Worm (Caenorhabditis elegans) whole organism, young adult: ENCODE measurements around the gene acs-14.
A peak's percentile ranks its signal among the peaks of the same experiment; 100 is the strongest.

ENCODE experiments used
- C17E4.6 ChIP-seq: fragments of 200-800 bp; sonication (Bioruptor generic); IDR thresholded peaks from 2 replicates; pipeline ENCODE4 v1.3.6; 2022; ENCODE audit warnings: missing genetic modification reagents, missing genetic modification characterization, missing compliant biosample characterization
- T26A5.8 ChIP-seq: sonication (generic microtip); optimal IDR thresholded peaks from 2 replicates; lab custom pipeline; 2016; ENCODE audit warnings: missing genetic modification characterization, missing compliant biosample characterization
- Y53F4B.3 ChIP-seq: fragments of 200-800 bp; sonication (Bioruptor generic); IDR thresholded peaks from 2 replicates; pipeline ENCODE4 v1.3.6; 2022; ENCODE audit warnings: missing genetic modification reagents, missing genetic modification characterization, missing compliant biosample characterization
- ZK185.1 ChIP-seq: sonication (generic microtip); optimal IDR thresholded peaks from 2 replicates; lab custom pipeline; 2016; ENCODE audit warnings: mild to moderate bottlenecking, missing genetic modification characterization, missing compliant biosample characterization; ENCODE audit not compliant: poor library complexity, severe bottlenecking
- aptf-3 ChIP-seq: fragments of 200-800 bp; sonication (Bioruptor generic); IDR thresholded peaks from 2 replicates; pipeline ENCODE4 v1.3.6; 2022; ENCODE audit warnings: missing genetic modification characterization, missing compliant biosample characterization
- attf-5 ChIP-seq: fragments of 200-800 bp; sonication (Bioruptor generic); optimal IDR thresholded peaks from 2 replicates; lab custom pipeline; 2018; ENCODE audit warnings: mild to moderate bottlenecking, missing genetic modification characterization, missing compliant biosample characterization
- cebp-1 ChIP-seq, 2 experiments: fragments of 200-800 bp in 1 of 2; sonication (Bioruptor generic) in 1 of 2; sonication (generic microtip) in 1 of 2; IDR thresholded peaks in 1 of 2; optimal IDR thresholded peaks in 1 of 2; 2 replicates each; pipeline versions ENCODE4 v1.3.6 to Lab custom; 2017 to 2022; ENCODE audit warnings: missing compliant biosample characterization in 2 of 2, missing genetic modification characterization in 2 of 2, mild to moderate bottlenecking in 1 of 2, missing genetic modification reagents in 1 of 2, moderate library complexity in 1 of 2
- ceh-100 ChIP-seq: fragments of 200-800 bp; sonication (Bioruptor generic); IDR thresholded peaks from 2 replicates; pipeline ENCODE4 v1.3.6; 2022; ENCODE audit warnings: missing genetic modification reagents, missing genetic modification characterization, missing compliant biosample characterization
- ceh-58 ChIP-seq: fragments of 200-800 bp; sonication (Bioruptor generic); IDR thresholded peaks from 2 replicates; pipeline ENCODE4 v1.3.6; 2022; ENCODE audit warnings: missing genetic modification characterization, missing compliant biosample characterization
- dox-1 ChIP-seq: fragments of 200-800 bp; sonication (Bioruptor generic); IDR thresholded peaks from 2 replicates; pipeline ENCODE4 v1.3.6; 2022; ENCODE audit warnings: missing genetic modification reagents, missing genetic modification characterization, missing compliant biosample characterization
- efl-1 ChIP-seq: fragments of 150-350 bp; optimal IDR thresholded peaks from 2 replicates; lab custom pipeline; 2014; ENCODE audit warnings: missing biosample characterization, missing genetic modification reagents, missing genetic modification characterization
- hmg-1.2 ChIP-seq: fragments of 200-800 bp; sonication (Bioruptor generic); IDR thresholded peaks from 2 replicates; pipeline ENCODE4 v1.3.6; 2022; ENCODE audit warnings: missing genetic modification reagents, missing genetic modification characterization, missing compliant biosample characterization
- hmg-20 ChIP-seq: fragments of 200-800 bp; sonication (Bioruptor generic); IDR thresholded peaks from 2 replicates; pipeline ENCODE4 v1.3.6; 2022; ENCODE audit warnings: missing genetic modification reagents, missing genetic modification characterization, missing compliant biosample characterization
- hsf-1 ChIP-seq: fragments of 200-800 bp; sonication (Bioruptor generic); IDR thresholded peaks from 2 replicates; pipeline ENCODE4 v1.3.6; 2022; ENCODE audit warnings: missing genetic modification reagents, missing genetic modification characterization, missing compliant biosample characterization
- let-526 ChIP-seq: fragments of 200-800 bp; sonication (Bioruptor generic); IDR thresholded peaks from 2 replicates; pipeline ENCODE4 v1.3.6; 2022; ENCODE audit warnings: missing genetic modification reagents, missing genetic modification characterization, missing compliant biosample characterization
- let-607 ChIP-seq, 2 experiments: fragments of 200-800 bp in 1 of 2; sonication (Bioruptor generic) in 1 of 2; sonication (generic microtip) in 1 of 2; optimal IDR thresholded peaks; 2 replicates each; lab custom pipeline; 2016 to 2018; ENCODE audit warnings: mild to moderate bottlenecking in 2 of 2, missing compliant biosample characterization in 2 of 2, missing genetic modification characterization in 2 of 2, moderate library complexity in 2 of 2, missing genotype in 1 of 2
- lin-35 ChIP-seq, 3 experiments: fragments of 150-350 bp in 2 of 3; sonication (generic microtip) in 1 of 3; optimal IDR thresholded peaks; 2 replicates each; lab custom pipeline; 2014 to 2018; ENCODE audit warnings: missing biosample characterization in 3 of 3, missing genetic modification characterization in 3 of 3, missing genetic modification reagents in 3 of 3
- lin-40 ChIP-seq: sonication (generic microtip); optimal IDR thresholded peaks from 2 replicates; lab custom pipeline; 2016; ENCODE audit warnings: missing genetic modification characterization, mild to moderate bottlenecking, missing compliant biosample characterization, missing genotype, missing genetic modification reagents
- lin-54 ChIP-seq: fragments of 200-800 bp; sonication (Bioruptor generic); optimal IDR thresholded peaks from 2 replicates; lab custom pipeline; 2018; ENCODE audit warnings: mild to moderate bottlenecking, missing genetic modification characterization, missing compliant biosample characterization
- lsl-1 ChIP-seq: fragments of 200-800 bp; sonication (Bioruptor generic); optimal IDR thresholded peaks from 2 replicates; lab custom pipeline; 2018; ENCODE audit warnings: mild to moderate bottlenecking, missing genetic modification characterization, moderate library complexity, missing compliant biosample characterization
- madf-6 ChIP-seq: fragments of 200-800 bp; sonication (Bioruptor generic); IDR thresholded peaks from 2 replicates; pipeline ENCODE4 v1.3.6; 2022; ENCODE audit warnings: missing genetic modification reagents, missing genetic modification characterization, missing compliant biosample characterization
- mcd-1 ChIP-seq: fragments of 200-800 bp; sonication (Bioruptor generic); IDR thresholded peaks from 2 replicates; pipeline ENCODE4 v1.3.6; 2022; ENCODE audit warnings: missing genetic modification reagents, missing genetic modification characterization, missing compliant biosample characterization
- mel-28 ChIP-seq: sonication (generic microtip); optimal IDR thresholded peaks from 2 replicates; lab custom pipeline; 2016; ENCODE audit warnings: borderline replicate concordance, mild to moderate bottlenecking, missing genetic modification characterization, missing compliant biosample characterization
- nhr-80 ChIP-seq: sonication (generic microtip); optimal IDR thresholded peaks from 2 replicates; lab custom pipeline; 2016; ENCODE audit warnings: missing genetic modification characterization, missing compliant biosample characterization
- pbrm-1 ChIP-seq: fragments of 200-800 bp; sonication (Bioruptor generic); IDR thresholded peaks from 2 replicates; pipeline ENCODE4 v1.3.6; 2022; ENCODE audit warnings: missing genetic modification reagents, missing genetic modification characterization, missing compliant biosample characterization
- rpc-1 ChIP-seq, 2 experiments: fragments of 150-350 bp in 1 of 2; sonication (generic microtip) in 1 of 2; optimal IDR thresholded peaks; 2 replicates each; lab custom pipeline; 2014 to 2018; ENCODE audit warnings: missing biosample characterization in 1 of 2, missing genetic modification characterization in 1 of 2, missing genetic modification reagents in 1 of 2, missing genotype in 1 of 2
- snpc-4 ChIP-seq, 5 experiments: fragments of 150-350 bp in 1 of 5; sonication (generic microtip) in 4 of 5; optimal IDR thresholded peaks; 2 replicates each; lab custom pipeline; 2014 to 2018; ENCODE audit warnings: missing genetic modification characterization in 5 of 5, missing biosample characterization in 3 of 5, antibody characterized with exemption in 2 of 5, mild to moderate bottlenecking in 2 of 5, missing compliant biosample characterization in 2 of 5, missing genotype in 2 of 5, moderate library complexity in 2 of 5, missing genetic modification reagents in 1 of 5
- sptf-2 ChIP-seq: fragments of 200-800 bp; sonication (Bioruptor generic); optimal IDR thresholded peaks from 2 replicates; lab custom pipeline; 2018; ENCODE audit warnings: mild to moderate bottlenecking, missing genetic modification characterization, missing compliant biosample characterization
- tbx-9 ChIP-seq: sonication (generic microtip); optimal IDR thresholded peaks from 2 replicates; lab custom pipeline; 2016; ENCODE audit warnings: borderline replicate concordance, missing genetic modification characterization, inconsistent platforms, missing compliant biosample characterization
- unc-130 ChIP-seq: sonication (generic microtip); optimal IDR thresholded peaks from 2 replicates; lab custom pipeline; 2016; ENCODE audit warnings: missing genetic modification reagents, missing genetic modification characterization, missing compliant biosample characterization
- ztf-18 ChIP-seq: sonication (generic microtip); optimal IDR thresholded peaks from 2 replicates; lab custom pipeline; 2016; ENCODE audit warnings: missing genotype, mild to moderate bottlenecking, missing genetic modification characterization, missing compliant biosample characterization
- ztf-28 ChIP-seq: fragments of 200-800 bp; sonication (Bioruptor generic); IDR thresholded peaks from 2 replicates; pipeline ENCODE4 v1.3.6; 2022; ENCODE audit warnings: missing genetic modification reagents, missing genetic modification characterization, missing compliant biosample characterization

The acs-14 gene

ce11 chrV:9504474-9504960, 3.4 kb upstream of the acs-14 start, which contains the start of gene haao-1 (continued):
- TF ChIP-seq tbx-9 (tag; lab: Kevin White, UChicago) = no peak
- TF ChIP-seq, all 124 proteins: peak for 0

ce11 chrV:9506931-9507330, 1.0 kb upstream of the acs-14 start:
- TF ChIP-seq hmg-20 (GFP tag; lab: Robert Waterston, UW) (no peak), let-607 (tag; optimal IDR thresholded peaks at IDR 0.05; lab: Kevin White, UChicago) (peak; percentile 40 to 83), nhr-80 (tag; lab: Kevin White, UChicago) (peak; percentile 73), ceh-58 (GFP tag; lab: Robert Waterston, UW) (no peak)

- TF ChIP-seq nhr-80 (tag; lab: Kevin White, UChicago) (no peak), sptf-2 (GFP tag; lab: Kevin White, UChicago) (no peak), C17E4.6 (GFP tag; lab: Robert Waterston, UW) (no peak), mel-28 (tag; lab: Kevin White, UChicago) (no peak), Y53F4B.3 (GFP tag; lab: Robert Waterston, UW) (no peak), hmg-20 (GFP tag; lab: Robert Waterston, UW) (no peak), let-526 (no peak), unc-130 (GFP tag; lab: Kevin White, UChicago) (no peak)
- TF ChIP-seq, all 124 proteins: peak for 0
Measured at ce11 chrV:9509597-9509996, 1.7 kb downstream of the acs-14 start.

ce11 chrV:9513590-9513989, 5.7 kb downstream of the acs-14 start, which contains the start of gene eif-2Bdelta:
Gene eif-2Bdelta (plus strand): TSS chrV:9513824.
- TF ChIP-seq lin-54 = peak; percentile 59
- TF ChIP-seq lin-40 = peak; percentile 62
- TF ChIP-seq lin-35 (GFP tag; optimal IDR thresholded peaks at IDR 0.05; lab: Kevin White, UChicago) = peak in 1 of 3 experiments; percentile 70
- TF ChIP-seq ZK185.1 (tag; lab: Kevin White, UChicago) = peak; percentile 39
- TF ChIP-seq aptf-3 = no peak
- TF ChIP-seq hsf-1 (GFP tag; lab: Robert Waterston, UW) = no peak
- TF ChIP-seq mcd-1 (GFP tag; lab: Robert Waterston, UW) = peak; percentile 60
- peak in 1 of 2 experiments; percentile 23 for TF ChIP-seq let-607 (tag; optimal IDR thresholded peaks at IDR 0.05; lab: Kevin White, UChicago)
- TF ChIP-seq ztf-18 (tag; lab: Kevin White, UChicago) = peak; percentile 93
- 0 out of 2 replicates have a peak, but pooled peaks have one; percentile 23 for TF ChIP-seq hmg-1.2 (GFP tag; lab: Robert Waterston, UW)
- TF ChIP-seq madf-6 (GFP tag; lab: Robert Waterston, UW) = peak; percentile 48; the same call in 1 of the 2 replicates
- peak; percentile 21 for TF ChIP-seq lsl-1
- no peak for TF ChIP-seq T26A5.8 (tag; lab: Kevin White, UChicago)
- TF ChIP-seq cebp-1 (GFP tag; IDR thresholded peaks at IDR 0.05; lab: Robert Waterston, UW) = no peak
- TF ChIP-seq cebp-1 (tag; optimal IDR thresholded peaks at IDR 0.05; lab: Kevin White, UChicago) = peak; percentile 53
- TF ChIP-seq efl-1 = peak; percentile 24
- 0 out of 2 replicates have a peak, but pooled peaks have one; percentile 28 for TF ChIP-seq pbrm-1 (GFP tag; lab: Robert Waterston, UW)
- TF ChIP-seq rpc-1 (optimal IDR thresholded peaks at IDR 0.05; lab: Kevin White, UChicago) = no peak
- no peak for TF ChIP-seq rpc-1 (tag; optimal IDR thresholded peaks at IDR 0.05; lab: Kevin White, UChicago)
- no peak for TF ChIP-seq ztf-28
- TF ChIP-seq attf-5 (GFP tag; lab: Kevin White, UChicago) = no peak
- TF ChIP-seq snpc-4 (GFP tag; optimal IDR thresholded peaks at IDR 0.05; lab: Kevin White, UChicago) = peak; percentile 15
- TF ChIP-seq snpc-4 (tag; optimal IDR thresholded peaks at IDR 0.05; lab: Kevin White, UChicago) = peak in 3 of 4 experiments; percentile 42 to 49 (median 48)
- TF ChIP-seq ceh-100 (GFP tag; lab: Robert Waterston, UW) = no peak
- peak; percentile 49; the same call in 1 of the 2 replicates for TF ChIP-seq dox-1 (GFP tag; lab: Robert Waterston, UW)
